Fruit fly (Drosophila melanogaster): ENCODE measurements around the gene CG10177.

The CG10177 gene

DNA sequence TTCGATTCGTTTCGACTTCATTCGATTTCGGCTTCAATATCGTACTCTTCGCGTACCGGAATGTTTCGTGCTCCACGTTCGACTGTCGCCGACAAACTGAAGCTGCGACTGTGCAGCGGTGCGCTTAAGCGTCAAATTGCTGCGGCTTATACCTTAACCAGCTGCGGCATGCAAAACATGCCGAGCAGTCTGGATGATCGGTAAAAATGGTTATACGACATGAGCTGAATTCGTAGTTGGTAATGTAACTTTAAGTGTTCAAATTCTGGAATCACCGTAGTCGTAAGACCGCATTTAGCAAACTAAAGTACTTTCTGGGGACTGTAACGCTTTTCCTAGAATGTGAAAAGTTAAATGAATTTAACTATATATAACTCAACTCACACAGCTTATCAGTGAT is 9.5 kb upstream of the CG10177 start, which contains the start of gene CG10175:
Gene CG10175 (minus strand): TSS at position 101 of the 400 bp plus-strand sequence.
- TF ChIP-seq CG13204 (GFP tag; optimal IDR thresholded peaks at IDR 0.05) (no peak), CG4496 (GFP tag; IDR thresholded peaks at IDR 0.05) (0 out of 3 replicates have a peak, but pooled peaks have one; percentile 17), CG8301 (tag; optimal IDR thresholded peaks at IDR 0.05) (no peak), rn (GFP tag; IDR thresholded peaks at IDR 0.05) (no peak), fd96Ca (GFP tag; IDR thresholded peaks at IDR 0.05) (0 out of 3 replicates have a peak, but pooled peaks have one; percentile 20)

DNA sequence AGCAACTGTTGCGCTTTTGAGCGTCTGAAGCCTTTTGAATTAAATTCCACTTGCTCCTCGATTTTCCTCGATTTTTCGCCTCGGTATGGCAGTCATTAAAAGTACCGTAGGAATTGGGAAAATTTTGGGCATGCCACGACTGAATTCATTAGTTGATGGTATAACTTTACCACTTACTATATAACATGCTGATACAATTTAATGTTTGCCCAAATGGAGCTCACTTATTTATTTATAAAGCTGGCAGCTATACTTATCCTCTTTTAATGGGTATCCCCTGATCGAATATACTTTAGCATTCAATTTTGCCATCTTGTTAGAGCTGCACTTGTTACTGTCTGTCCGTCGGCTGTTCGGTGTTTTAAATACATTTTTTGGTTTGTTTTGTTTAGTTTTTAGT is 6.0 kb upstream of the CG10177 start:
- TF ChIP-seq Pif1B (GFP tag; optimal IDR thresholded peaks at IDR 0.05) (no peak), CG10348 (GFP tag; IDR thresholded peaks at IDR 0.05) (no peak), fd96Ca (GFP tag; IDR thresholded peaks at IDR 0.05) (peak; percentile 48; the same call in 1 of the 3 replicates), Ets98B (GFP tag; IDR thresholded peaks at IDR 0.05) (peak; percentile 69), CG4496 (GFP tag; IDR thresholded peaks at IDR 0.05) (peak; percentile 29; the same call in 1 of the 3 replicates), rn (GFP tag; IDR thresholded peaks at IDR 0.05) (0 out of 2 replicates have a peak, but pooled peaks have one; percentile 24), CG32121 (GFP tag; IDR thresholded peaks at IDR 0.05) (peak; percentile 59; the same call in 1 of the 2 replicates)

DNA sequence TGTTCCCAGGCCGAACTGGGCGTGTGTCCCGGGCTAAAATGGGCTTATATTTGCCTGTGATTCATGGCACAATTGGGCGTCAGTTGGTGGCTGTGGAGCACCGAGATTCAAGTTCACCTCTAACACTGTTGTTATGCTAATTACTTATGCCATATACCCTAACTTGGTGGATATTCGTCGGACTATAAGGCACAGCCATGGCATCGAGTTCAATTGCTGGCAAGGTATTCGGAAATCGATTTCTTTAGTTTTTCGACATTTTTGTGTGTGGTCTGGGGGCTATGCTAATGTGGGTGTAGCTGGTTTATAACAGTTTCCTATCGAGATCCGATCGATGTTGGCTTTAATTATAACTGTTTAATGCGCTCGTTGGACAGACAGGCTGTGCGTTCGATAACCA is 4.7 kb upstream of the CG10177 start:
- TF ChIP-seq CG10348 (GFP tag; IDR thresholded peaks at IDR 0.05): no peak
- TF ChIP-seq Pif1B (GFP tag; optimal IDR thresholded peaks at IDR 0.05): no peak
- TF ChIP-seq CG14655 (GFP tag; optimal IDR thresholded peaks at IDR 0.05): no peak
- no peak for TF ChIP-seq D1 (tag; optimal IDR thresholded peaks at IDR 0.05)
- no peak for TF ChIP-seq CG17806 (tag; optimal IDR thresholded peaks at IDR 0.05)
- TF ChIP-seq EcR (GFP tag; optimal IDR thresholded peaks at IDR 0.05): no peak
- TF ChIP-seq CG15710 (tag; optimal IDR thresholded peaks at IDR 0.05): no peak

DNA sequence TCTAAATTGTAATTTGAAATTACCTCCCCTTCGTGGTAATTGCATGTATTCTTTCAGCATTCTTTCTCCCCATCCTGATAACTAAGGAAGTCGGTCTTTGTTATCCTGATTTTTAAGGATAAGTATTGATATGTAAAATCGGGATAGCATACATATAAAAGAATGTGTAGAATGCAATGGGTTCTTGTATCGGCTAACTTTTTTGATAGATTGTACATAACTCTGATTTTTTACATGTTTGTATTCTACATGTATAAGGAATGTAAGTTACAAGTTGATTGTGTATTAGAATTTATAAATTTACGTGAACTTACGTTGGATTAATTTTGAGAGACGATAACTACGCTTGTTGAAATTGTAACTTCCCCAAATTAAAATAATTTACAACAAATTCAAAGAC is 913 bp upstream of the CG10177 start:
- TF ChIP-seq gl (tag; optimal IDR thresholded peaks at IDR 0.05): no peak
- TF ChIP-seq CG14655 (GFP tag; optimal IDR thresholded peaks at IDR 0.05): no peak
- no peak for TF ChIP-seq D1 (tag; optimal IDR thresholded peaks at IDR 0.05)
- no peak for TF ChIP-seq CG9948 (tag; optimal IDR thresholded peaks at IDR 0.05)
- no peak for TF ChIP-seq Pif1B (GFP tag; optimal IDR thresholded peaks at IDR 0.05)
- no peak for TF ChIP-seq CG4496 (GFP tag; IDR thresholded peaks at IDR 0.05)
- TF ChIP-seq CG8159 (tag; optimal IDR thresholded peaks at IDR 0.05): no peak
- no peak for TF ChIP-seq CG15710 (tag; optimal IDR thresholded peaks at IDR 0.05)
- TF ChIP-seq CG17806 (tag; optimal IDR thresholded peaks at IDR 0.05): no peak
- no peak for TF ChIP-seq CG8301 (tag; optimal IDR thresholded peaks at IDR 0.05)
- no peak for TF ChIP-seq CG34367 (tag; optimal IDR thresholded peaks at IDR 0.05)
- TF ChIP-seq CG10348 (GFP tag; IDR thresholded peaks at IDR 0.05): no peak
- no peak for TF ChIP-seq EcR (GFP tag; optimal IDR thresholded peaks at IDR 0.05)
- no peak for TF ChIP-seq CG32121 (GFP tag; IDR thresholded peaks at IDR 0.05)
- TF ChIP-seq fd96Ca (GFP tag; IDR thresholded peaks at IDR 0.05): no peak
- no peak for TF ChIP-seq Snoo (tag; optimal IDR thresholded peaks at IDR 0.05)
- no peak for TF ChIP-seq rn (GFP tag; IDR thresholded peaks at IDR 0.05)
- TF ChIP-seq CG12605 (GFP tag; IDR thresholded peaks at IDR 0.05): no peak
- no peak for TF ChIP-seq Ets98B (GFP tag; IDR thresholded peaks at IDR 0.05)

DNA sequence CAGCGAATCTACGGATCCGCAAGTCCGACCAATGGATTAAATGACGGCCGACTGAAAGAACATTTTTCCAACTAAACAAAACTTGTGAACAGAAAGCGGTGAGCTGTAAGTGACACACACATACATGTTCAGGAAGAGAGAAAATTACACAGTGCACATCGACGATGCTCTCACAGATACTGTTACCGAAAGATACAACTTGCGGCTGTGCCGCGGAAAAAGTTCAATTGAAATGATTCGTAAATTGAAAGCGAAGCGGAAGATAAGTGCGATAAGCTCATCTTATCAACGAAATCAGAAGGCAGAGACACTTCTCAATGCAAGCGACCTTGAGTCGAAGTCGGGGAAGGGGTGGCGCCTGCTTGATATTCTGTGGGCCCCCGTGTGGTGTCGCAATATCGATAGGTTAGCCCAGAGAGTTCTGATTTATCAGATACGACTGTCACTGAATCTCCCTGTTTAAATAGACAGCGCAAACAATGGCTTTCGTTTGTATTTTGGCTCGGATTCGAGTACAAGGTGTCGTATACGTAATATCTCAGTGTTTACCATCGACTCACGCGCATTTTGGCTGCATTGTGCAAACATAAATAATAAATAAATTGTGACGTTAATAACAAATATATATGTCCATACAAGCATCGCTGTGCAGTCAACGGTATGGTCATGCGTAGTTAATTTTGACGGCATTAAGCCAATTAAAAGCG is 1.8 kb downstream of the CG10177 start, which contains the start of gene Irk2:
Gene Irk2 (minus strand): TSS at position 51 of the 707 bp plus-strand sequence.
- TF ChIP-seq Ets98B (GFP tag; IDR thresholded peaks at IDR 0.05) (no peak), CG34367 (tag; optimal IDR thresholded peaks at IDR 0.05) (no peak)

DNA sequence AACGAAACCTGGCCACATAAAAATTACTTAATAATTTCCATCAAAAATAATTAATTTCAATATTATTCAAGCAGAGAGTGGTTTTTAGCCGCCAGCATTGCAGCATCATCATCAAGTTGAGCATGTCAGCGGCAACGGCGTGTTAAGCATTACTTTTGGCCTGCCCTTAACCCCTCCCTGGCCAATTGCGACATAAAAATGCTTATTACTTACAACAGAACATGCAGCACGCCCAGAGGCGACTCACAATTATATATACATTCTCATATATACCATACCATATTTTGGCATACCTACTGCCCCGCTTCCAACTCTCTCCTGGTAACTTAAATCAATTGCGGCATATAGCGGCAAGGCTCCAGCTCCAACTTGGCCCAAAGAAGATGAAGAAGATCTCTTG is 10.0 kb downstream of the CG10177 start:
- TF ChIP-seq CG17806 (tag; optimal IDR thresholded peaks at IDR 0.05): no peak
- TF ChIP-seq CG8159 (tag; optimal IDR thresholded peaks at IDR 0.05): no peak
- no peak for TF ChIP-seq Pif1B (GFP tag; optimal IDR thresholded peaks at IDR 0.05)
- TF ChIP-seq fd96Ca (GFP tag; IDR thresholded peaks at IDR 0.05): no peak
- TF ChIP-seq CG32121 (GFP tag; IDR thresholded peaks at IDR 0.05): no peak
- no peak for TF ChIP-seq gl (tag; optimal IDR thresholded peaks at IDR 0.05)
- TF ChIP-seq CG4496 (GFP tag; IDR thresholded peaks at IDR 0.05): no peak
- no peak for TF ChIP-seq EcR (GFP tag; optimal IDR thresholded peaks at IDR 0.05)
- no peak for TF ChIP-seq CG13204 (GFP tag; optimal IDR thresholded peaks at IDR 0.05)
- TF ChIP-seq rn (GFP tag; IDR thresholded peaks at IDR 0.05): no peak
- no peak for TF ChIP-seq CG10348 (GFP tag; IDR thresholded peaks at IDR 0.05)
- no peak for TF ChIP-seq D1 (tag; optimal IDR thresholded peaks at IDR 0.05)

DNA sequence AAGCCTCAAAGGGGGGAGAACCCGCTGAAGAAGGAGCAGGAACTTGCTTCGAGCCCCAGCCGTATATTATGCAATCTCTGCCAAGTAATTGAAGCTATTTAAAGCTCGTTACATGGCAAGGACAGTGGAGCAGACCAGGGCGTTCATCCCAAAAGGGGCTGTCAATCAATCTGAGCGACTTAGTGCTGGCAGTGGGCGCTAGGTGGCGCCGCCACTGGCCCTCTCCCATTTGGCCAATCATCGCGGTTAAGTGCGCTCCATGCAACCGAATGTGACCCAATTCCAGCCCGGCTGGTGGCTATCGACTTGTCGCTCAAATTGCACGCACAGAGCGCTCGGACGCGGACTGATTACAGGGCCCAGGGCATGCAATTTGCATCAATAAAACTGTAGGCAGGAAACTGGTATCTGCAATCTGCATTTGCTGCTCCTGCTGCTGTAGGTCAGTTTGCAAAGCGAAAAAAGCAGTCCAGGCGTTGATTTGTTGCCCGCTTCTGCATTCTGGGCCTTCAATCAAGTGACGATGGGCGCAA is 11.9 kb downstream of the CG10177 start:
- TF ChIP-seq EcR (GFP tag; optimal IDR thresholded peaks at IDR 0.05) (peak; percentile 52), D1 (tag; optimal IDR thresholded peaks at IDR 0.05) (no peak)
